Fruit fly (Drosophila melanogaster) whole organism, embryonic: ENCODE measurements around the gene CG43658.

Experiments used
- Abd-B ChIP-seq: fragments of 200-800 bp; sonication (Bioruptor generic); optimal IDR thresholded peaks from 2 replicates; lab custom pipeline; 2018; ENCODE audit warnings: missing biosample characterization, mild to moderate bottlenecking, missing genetic modification characterization, moderate library complexity
- Awh ChIP-seq: fragments of 200-800 bp; sonication (Bioruptor generic); IDR thresholded peaks from 2 replicates; pipeline ENCODE4, ENCODE4 v1.3.6; 2022; ENCODE audit warnings: missing biosample characterization, missing genetic modification characterization
- CG12155 ChIP-seq: fragments of 200-800 bp; sonication (Bioruptor generic); optimal IDR thresholded peaks from 3 replicates; lab custom pipeline; 2016; ENCODE audit warnings: missing biosample characterization, missing genetic modification characterization
- CG12769 ChIP-seq: fragments of 200-800 bp; sonication (Bioruptor generic); optimal IDR thresholded peaks from 2 replicates; lab custom pipeline; 2019; ENCODE audit warnings: missing biosample characterization, mild to moderate bottlenecking, missing genetic modification characterization, moderate library complexity
- CG13624 ChIP-seq: fragments of 200-800 bp; sonication (Bioruptor generic); optimal IDR thresholded peaks from 2 replicates; lab custom pipeline; 2016; ENCODE audit warnings: missing biosample characterization, missing genetic modification characterization
- CG13775 ChIP-seq: fragments of 200-800 bp; sonication (Bioruptor generic); optimal IDR thresholded peaks from 3 replicates; lab custom pipeline; 2017; ENCODE audit warnings: missing biosample characterization, mild to moderate bottlenecking, missing genetic modification characterization
- CG14441 ChIP-seq: fragments of 200-800 bp; sonication (Bioruptor generic); IDR thresholded peaks from 2 replicates; pipeline ENCODE4 v1.3.6; 2022; ENCODE audit warnings: missing biosample characterization, missing genetic modification characterization
- CG14965 ChIP-seq: fragments of 200-800 bp; sonication (Bioruptor generic); optimal IDR thresholded peaks from 2 replicates; lab custom pipeline; 2016; ENCODE audit warnings: missing biosample characterization, missing genetic modification characterization, borderline replicate concordance
- CG17568 ChIP-seq: fragments of 200-800 bp; sonication (Bioruptor generic); optimal IDR thresholded peaks from 2 replicates; lab custom pipeline; 2018; ENCODE audit warnings: missing biosample characterization, mild to moderate bottlenecking, missing genetic modification characterization, moderate library complexity
- CG2712 ChIP-seq: fragments of 200-800 bp; optimal IDR thresholded peaks from 3 replicates; lab custom pipeline; 2019; ENCODE audit warnings: missing biosample characterization, mild to moderate bottlenecking, missing genetic modification characterization, moderate library complexity
- CG32532 ChIP-seq: fragments of 200-800 bp; sonication (Bioruptor generic); IDR thresholded peaks from 2 replicates; pipeline ENCODE4 v1.3.6; 2022; ENCODE audit warnings: missing biosample characterization, missing genetic modification characterization
- CG32767 ChIP-seq: fragments of 200-800 bp; sonication (Bioruptor generic); IDR thresholded peaks from 2 replicates; pipeline ENCODE4 v1.3.6; 2022; ENCODE audit warnings: missing biosample characterization, missing genetic modification characterization
- CG5180 ChIP-seq: fragments of 200-800 bp; sonication (Bioruptor generic); optimal IDR thresholded peaks from 3 replicates; lab custom pipeline; 2017; ENCODE audit warnings: missing biosample characterization, missing genetic modification characterization, mild to moderate bottlenecking, moderate library complexity, missing genetic modification reagents
- CG8359 ChIP-seq: fragments of 200-800 bp; sonication (Bioruptor generic); optimal IDR thresholded peaks from 2 replicates; lab custom pipeline; 2017; ENCODE audit warnings: missing biosample characterization, mild to moderate bottlenecking, missing genetic modification characterization, borderline replicate concordance
- E2f2 ChIP-seq: fragments of 200-800 bp; sonication (Bioruptor generic); IDR thresholded peaks from 2 replicates; pipeline ENCODE4 v1.3.6; 2022; ENCODE audit warnings: missing biosample characterization, missing genetic modification characterization
- Fer1 ChIP-seq: fragments of 200-800 bp; sonication (Bioruptor generic); optimal IDR thresholded peaks from 2 replicates; lab custom pipeline; 2017; ENCODE audit warnings: missing biosample characterization, mild to moderate bottlenecking, missing genetic modification characterization
- Gsc ChIP-seq: fragments of 200-800 bp; sonication (Bioruptor generic); IDR thresholded peaks from 2 replicates; pipeline ENCODE4 v1.3.6; 2022; ENCODE audit warnings: missing biosample characterization, missing genetic modification characterization
- Hmr ChIP-seq: fragments of 200-800 bp; sonication (Bioruptor generic); optimal IDR thresholded peaks from 3 replicates; lab custom pipeline; 2017; ENCODE audit warnings: mild to moderate bottlenecking, missing biosample characterization, missing genetic modification reagents, missing genetic modification characterization
- MBD-R2 ChIP-seq: fragments of 200-800 bp; sonication (Bioruptor generic); IDR thresholded peaks from 2 replicates; pipeline ENCODE4 v1.3.6; 2022; ENCODE audit warnings: missing biosample characterization, missing genetic modification characterization
- Oli ChIP-seq: fragments of 200-800 bp; sonication (Bioruptor generic); optimal IDR thresholded peaks from 2 replicates; lab custom pipeline; 2018; ENCODE audit warnings: missing biosample characterization, mild to moderate bottlenecking, missing genetic modification characterization, moderate library complexity
- PHDP ChIP-seq: fragments of 200-800 bp; sonication (Bioruptor generic); optimal IDR thresholded peaks from 3 replicates; lab custom pipeline; 2018; ENCODE audit warnings: missing biosample characterization, mild to moderate bottlenecking, missing genetic modification characterization, moderate library complexity
- Pdp1 ChIP-seq, 2 experiments: fragments of 200-800 bp; sonication (Bioruptor generic); optimal IDR thresholded peaks; 3 replicates each; lab custom pipeline; 2016; ENCODE audit warnings: missing biosample characterization in 2 of 2, missing genetic modification characterization in 2 of 2, mild to moderate bottlenecking in 1 of 2, moderate library complexity in 1 of 2
- Sin3A ChIP-seq: fragments of >200 bp; optimal IDR thresholded peaks from 2 replicates; lab custom pipeline; 2018
- Sox102F ChIP-seq: fragments of 200-800 bp; sonication (Bioruptor generic); optimal IDR thresholded peaks from 2 replicates; lab custom pipeline; 2018; ENCODE audit warnings: missing biosample characterization, mild to moderate bottlenecking, missing genetic modification characterization, moderate library complexity
- abd-A ChIP-seq: fragments of 200-800 bp; sonication (Bioruptor generic); optimal IDR thresholded peaks from 3 replicates; lab custom pipeline; 2019; ENCODE audit warnings: missing biosample characterization, mild to moderate bottlenecking, missing genetic modification characterization, moderate library complexity
- ash1 ChIP-seq: fragments of 200-800 bp; sonication (Bioruptor generic); optimal IDR thresholded peaks from 2 replicates; lab custom pipeline; 2018; ENCODE audit warnings: missing biosample characterization, mild to moderate bottlenecking, missing genetic modification characterization
- az2 ChIP-seq: fragments of 200-800 bp; sonication (Bioruptor generic); optimal IDR thresholded peaks from 3 replicates; lab custom pipeline; 2016; ENCODE audit warnings: missing biosample characterization, missing genetic modification characterization
- bsh ChIP-seq, 2 experiments: fragments of 200-800 bp; sonication (Bioruptor generic); optimal IDR thresholded peaks; 2 replicates each; lab custom pipeline; 2017 to 2018; ENCODE audit warnings: mild to moderate bottlenecking in 2 of 2, missing biosample characterization in 2 of 2, missing genetic modification characterization in 2 of 2, moderate library complexity in 1 of 2
- cad ChIP-seq: fragments of >200 bp; optimal IDR thresholded peaks from 2 replicates; lab custom pipeline; 2017; ENCODE audit warnings: missing biosample characterization, missing genetic modification characterization
- cas ChIP-seq: fragments of 200-800 bp; sonication (Bioruptor generic); IDR thresholded peaks from 2 replicates; pipeline ENCODE4 v1.3.6; 2022; ENCODE audit warnings: missing biosample characterization, missing genetic modification characterization
- caup ChIP-seq: fragments of 200-800 bp; sonication (Bioruptor generic); optimal IDR thresholded peaks from 3 replicates; lab custom pipeline; 2017; ENCODE audit warnings: missing biosample characterization, mild to moderate bottlenecking, missing genetic modification characterization, moderate library complexity; ENCODE audit not compliant: severe bottlenecking
- chn ChIP-seq: fragments of 200-800 bp; sonication (Bioruptor generic); optimal IDR thresholded peaks from 2 replicates; lab custom pipeline; 2016; ENCODE audit warnings: missing biosample characterization, missing genetic modification characterization
- gce ChIP-seq: fragments of 200-800 bp; sonication (Bioruptor generic); IDR thresholded peaks from 3 replicates; pipeline ENCODE4 v1.3.6; 2022; ENCODE audit warnings: missing biosample characterization, missing genetic modification characterization
- grn ChIP-seq: fragments of 200-800 bp; sonication (Bioruptor generic); optimal IDR thresholded peaks from 3 replicates; lab custom pipeline; 2017; ENCODE audit warnings: missing biosample characterization, missing genetic modification characterization
- hbn ChIP-seq: fragments of 200-800 bp; sonication (Bioruptor generic); IDR thresholded peaks from 2 replicates; pipeline ENCODE4 v1.3.6; 2022; ENCODE audit warnings: missing biosample characterization, missing genetic modification characterization; ENCODE audit not compliant: partially characterized antibody
- hkb ChIP-seq, 2 experiments: fragments of 200-800 bp in 1 of 2; fragments of >200 bp in 1 of 2; sonication (Bioruptor generic) in 1 of 2; IDR thresholded peaks in 1 of 2; optimal IDR thresholded peaks in 1 of 2; 2 replicates each; pipeline versions ENCODE4 v1.3.6 to Lab custom; 2017 to 2022; ENCODE audit warnings: missing biosample characterization in 1 of 2, missing genetic modification characterization in 1 of 2
- ken ChIP-seq: fragments of 200-800 bp; sonication (Bioruptor generic); IDR thresholded peaks from 3 replicates; pipeline ENCODE4 v1.3.6; 2022; ENCODE audit warnings: missing biosample characterization, missing genetic modification characterization
- oc ChIP-seq: fragments of 200-800 bp; sonication (Bioruptor generic); optimal IDR thresholded peaks from 2 replicates; lab custom pipeline; 2018; ENCODE audit warnings: missing biosample characterization, mild to moderate bottlenecking, missing genetic modification characterization, moderate library complexity
- pnt ChIP-seq: fragments of 200-800 bp; sonication (Bioruptor generic); optimal IDR thresholded peaks from 3 replicates; lab custom pipeline; 2016; ENCODE audit warnings: missing biosample characterization, missing genetic modification characterization
- pros ChIP-seq: fragments of 200-800 bp; sonication (Bioruptor generic); optimal IDR thresholded peaks from 3 replicates; lab custom pipeline; 2019; ENCODE audit warnings: missing biosample characterization, mild to moderate bottlenecking, missing genetic modification characterization, moderate library complexity
- ranshi ChIP-seq: fragments of 200-800 bp; sonication (Bioruptor generic); IDR thresholded peaks from 2 replicates; pipeline ENCODE4 v1.3.6; 2022; ENCODE audit warnings: missing biosample characterization, missing genetic modification characterization
- salm ChIP-seq: fragments of 200-800 bp; sonication (Bioruptor generic); optimal IDR thresholded peaks from 2 replicates; lab custom pipeline; 2018; ENCODE audit warnings: missing biosample characterization, mild to moderate bottlenecking, missing genetic modification characterization
- sens ChIP-seq: fragments of 200-800 bp; sonication (Bioruptor generic); peaks from one replicate; lab custom pipeline; 2016; ENCODE audit warnings: missing biosample characterization, missing genetic modification characterization
- sr ChIP-seq: fragments of 200-800 bp; sonication (Bioruptor generic); IDR thresholded peaks from 3 replicates; pipeline ENCODE4 v1.3.6; 2022; ENCODE audit warnings: missing biosample characterization, missing genetic modification characterization
- vvl ChIP-seq: fragments of 200-800 bp; sonication (Bioruptor generic); IDR thresholded peaks from 2 replicates; pipeline ENCODE4 v1.3.6; 2022; ENCODE audit warnings: missing biosample characterization, missing genetic modification characterization

Gene CG43658

DNA sequence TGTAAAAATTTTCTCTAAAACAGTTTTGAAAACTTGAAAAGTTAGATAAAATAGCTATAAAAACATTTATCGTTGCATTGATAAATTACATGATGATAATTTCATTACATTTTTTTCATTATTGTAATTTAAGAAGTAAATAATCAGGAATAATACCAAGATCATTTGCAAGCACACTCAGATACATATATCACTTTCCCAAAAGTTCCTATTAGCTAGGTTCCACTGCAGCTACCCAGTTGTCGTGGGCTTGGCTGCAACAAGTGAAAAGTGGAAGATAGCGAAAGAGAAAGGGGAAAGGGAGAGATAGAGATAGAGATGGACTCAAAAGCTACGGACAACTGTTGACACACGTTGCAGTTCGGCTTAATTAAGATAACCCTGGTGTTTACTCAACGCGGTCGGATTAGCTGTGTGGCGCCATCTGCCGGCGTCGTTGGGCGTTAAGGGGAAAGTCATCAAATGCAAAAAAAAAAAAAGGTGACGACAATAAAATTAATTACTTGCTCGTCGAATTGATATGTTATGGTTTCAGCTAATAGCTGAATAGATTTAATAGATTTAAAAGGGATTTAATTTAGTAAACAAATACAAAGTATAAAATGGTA, 79.2 kb downstream of the CG43658 start (continued):
- no peak for TF ChIP-seq CG12155 (GFP tag; lab: Kevin White, UChicago)
- peak; percentile 55 for TF ChIP-seq sens (GFP tag; lab: Kevin White, UChicago)
- no peak for TF ChIP-seq hkb (optimal IDR thresholded peaks at IDR 0.05; lab: Kevin White, UChicago)
- TF ChIP-seq hkb (GFP tag; IDR thresholded peaks at IDR 0.05; lab: Robert Waterston, UW): no peak
- TF ChIP-seq oc (tag; lab: Kevin White, UChicago): no peak
- TF ChIP-seq CG32767: no peak
- TF ChIP-seq MBD-R2: no peak
- no peak for TF ChIP-seq chn (GFP tag; lab: Kevin White, UChicago)
- no peak for TF ChIP-seq hbn
- no peak for TF ChIP-seq CG32532 (GFP tag; lab: Robert Waterston, UW)
- TF ChIP-seq PHDP: peak; percentile 10
- TF ChIP-seq Hmr (GFP tag; lab: Kevin White, UChicago): no peak
- no peak for TF ChIP-seq pros (GFP tag; lab: Kevin White, UChicago)
- TF ChIP-seq Fer1 (GFP tag; lab: Kevin White, UChicago): no peak
- peak; percentile 30 for TF ChIP-seq Oli
- no peak for TF ChIP-seq grn
- TF ChIP-seq bsh (GFP tag; optimal IDR thresholded peaks at IDR 0.05; lab: Kevin White, UChicago): peak in 1 of 2 experiments; percentile 56
- TF ChIP-seq cas: no peak
- no peak for TF ChIP-seq ash1 (GFP tag; lab: Kevin White, UChicago)
- TF ChIP-seq CG2712 (tag; lab: Kevin White, UChicago): peak; percentile 15
- TF ChIP-seq CG14965: no peak
- no peak for TF ChIP-seq CG8359 (GFP tag; lab: Kevin White, UChicago)
- no peak for TF ChIP-seq salm (tag; lab: Kevin White, UChicago)
- no peak for TF ChIP-seq CG5180 (GFP tag; lab: Kevin White, UChicago)
- TF ChIP-seq E2f2: no peak
- no peak for TF ChIP-seq vvl (GFP tag; lab: Robert Waterston, UW)
- TF ChIP-seq CG13775: no peak
- peak; percentile 42; the same call in 1 of the 2 replicates for TF ChIP-seq Awh (GFP tag; lab: Robert Waterston, UW)
- no peak for TF ChIP-seq CG13624 (GFP tag; lab: Kevin White, UChicago)
- TF ChIP-seq Sin3A (lab: Kevin White, UChicago): no peak
- TF ChIP-seq Gsc (GFP tag; lab: Robert Waterston, UW): no peak
- TF ChIP-seq pnt (GFP tag; lab: Kevin White, UChicago): no peak
- no peak for TF ChIP-seq CG12769 (tag; lab: Kevin White, UChicago)
- no peak for TF ChIP-seq ranshi (GFP tag; lab: Robert Waterston, UW)
- no peak for TF ChIP-seq CG17568 (GFP tag; lab: Kevin White, UChicago)
- TF ChIP-seq az2: peak; percentile 22

DNA sequence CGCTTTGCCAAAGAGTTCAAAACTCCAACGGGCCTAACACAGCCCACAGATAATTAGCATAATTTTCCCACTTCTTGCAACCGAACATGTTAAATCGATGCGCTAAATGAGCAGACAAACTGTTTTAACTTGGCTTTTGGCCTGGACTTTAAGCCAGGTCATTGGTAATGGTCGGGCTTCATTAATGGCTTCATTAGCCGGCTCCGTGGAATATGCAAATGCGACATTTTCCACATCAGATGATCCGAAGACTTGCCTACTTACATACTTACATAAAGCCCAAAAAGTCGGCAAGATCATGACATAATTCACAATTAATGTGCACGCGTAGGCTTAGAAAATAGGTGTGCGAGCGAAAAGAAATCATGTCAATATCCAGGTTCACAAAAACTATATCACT, 82.6 kb downstream of the CG43658 start:
- peak; percentile 27 for TF ChIP-seq abd-A (tag; lab: Kevin White, UChicago)
- TF ChIP-seq Awh (GFP tag; lab: Robert Waterston, UW): peak; percentile 83
- no peak for TF ChIP-seq CG14441
- TF ChIP-seq oc (tag; lab: Kevin White, UChicago): peak; percentile 53
- no peak for TF ChIP-seq caup (GFP tag; lab: Kevin White, UChicago)
- TF ChIP-seq ken (GFP tag; lab: Robert Waterston, UW): no peak
- no peak for TF ChIP-seq Abd-B (GFP tag; lab: Kevin White, UChicago)
- peak in 1 of 2 experiments; percentile 28 for TF ChIP-seq Pdp1 (GFP tag; optimal IDR thresholded peaks at IDR 0.05; lab: Kevin White, UChicago)
- TF ChIP-seq gce (GFP tag; lab: Robert Waterston, UW): no peak
- TF ChIP-seq CG14965: no peak
- TF ChIP-seq vvl (GFP tag; lab: Robert Waterston, UW): peak; percentile 49; the same call in 1 of the 2 replicates
- TF ChIP-seq sr: no peak
- TF ChIP-seq cas: no peak
- TF ChIP-seq cad (GFP tag; lab: Kevin White, UChicago): no peak
- no peak for TF ChIP-seq Sox102F (GFP tag; lab: Kevin White, UChicago)
